Worm (Caenorhabditis elegans): ENCODE data around the gene tpan-1.

The tpan-1 gene

ce11 chrV:20778886-20779285 is 10.4 kb upstream of the tpan-1 start:
- TF ChIP-seq elt-3 (tag; optimal IDR thresholded peaks at IDR 0.05) (no peak), nhr-28 (tag; optimal IDR thresholded peaks at IDR 0.05) (no peak), elt-1 (tag; optimal IDR thresholded peaks at IDR 0.05; ENCODE audit: borderline replicate concordance, insufficient read depth) (peak; percentile 15), tbx-8 (GFP tag; optimal IDR thresholded peaks at IDR 0.05) (no peak)

DNA sequence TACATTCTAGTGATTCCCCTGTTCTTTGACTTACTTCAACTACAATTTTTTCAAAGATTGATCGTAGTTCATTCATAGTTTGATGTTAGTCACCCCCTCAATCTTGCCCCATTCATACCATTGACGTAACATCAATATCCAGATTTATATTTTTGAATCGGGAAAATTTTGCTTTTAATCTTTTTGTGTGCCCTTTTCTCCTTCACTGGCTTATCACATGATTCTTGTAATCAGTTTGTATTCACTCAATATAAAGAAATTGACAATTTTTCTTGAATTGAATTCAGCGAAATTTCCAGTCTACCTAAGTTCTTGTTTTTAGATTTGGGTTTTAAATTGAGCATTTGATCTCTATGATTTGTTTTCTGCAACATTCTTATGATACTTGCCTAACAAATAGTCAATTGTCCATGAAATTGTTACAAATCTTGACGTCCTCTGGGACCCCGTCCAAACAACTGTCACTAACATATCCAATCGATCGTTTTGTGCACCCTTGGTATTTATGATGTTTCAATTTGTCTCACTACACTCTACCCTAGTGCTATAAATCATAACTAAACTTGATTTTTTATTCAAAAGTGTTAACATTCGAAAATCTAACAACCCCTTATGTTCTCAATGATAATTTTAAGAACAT is 9.5 kb upstream of the tpan-1 start:
- no peak for TF ChIP-seq pha-4 (tag; optimal IDR thresholded peaks at IDR 0.05)
- TF ChIP-seq cnd-1 (tag; optimal IDR thresholded peaks at IDR 0.05) = no peak
- TF ChIP-seq unc-120 (tag; optimal IDR thresholded peaks at IDR 0.05; ENCODE audit: poor library complexity, severe bottlenecking) = no peak
- TF ChIP-seq ces-1 (GFP tag; optimal IDR thresholded peaks at IDR 0.05) = no peak
- peak; percentile 54 for TF ChIP-seq unc-62 (GFP tag; optimal IDR thresholded peaks at IDR 0.05)
- no peak for TF ChIP-seq tbx-8 (GFP tag; optimal IDR thresholded peaks at IDR 0.05)
- TF ChIP-seq zip-8 (tag; optimal IDR thresholded peaks at IDR 0.05) = no peak
- no peak for TF ChIP-seq mls-2 (tag; optimal IDR thresholded peaks at IDR 0.05)
- peak; percentile 82 for TF ChIP-seq hlh-1 (tag; optimal IDR thresholded peaks at IDR 0.05)

- TF ChIP-seq lin-13 (tag; optimal IDR thresholded peaks at IDR 0.05) (no peak), sptf-1 (tag; optimal IDR thresholded peaks at IDR 0.05) (no peak), blmp-1 (tag; optimal IDR thresholded peaks at IDR 0.05) (no peak), drap-1 (GFP tag; optimal IDR thresholded peaks at IDR 0.05) (no peak), lin-32 (GFP tag; optimal IDR thresholded peaks at IDR 0.05) (no peak), nhr-12 (tag; optimal IDR thresholded peaks at IDR 0.05) (no peak), zip-8 (tag; optimal IDR thresholded peaks at IDR 0.05) (no peak), flh-1 (GFP tag; optimal IDR thresholded peaks at IDR 0.05) (no peak), elt-3 (tag; optimal IDR thresholded peaks at IDR 0.05) (no peak), mls-2 (tag; optimal IDR thresholded peaks at IDR 0.05) (no peak), pha-4 (tag; optimal IDR thresholded peaks at IDR 0.05) (no peak), ceh-83 (GFP tag; optimal IDR thresholded peaks at IDR 0.05) (no peak), nhr-2 (tag; optimal IDR thresholded peaks at IDR 0.05) (no peak), ces-1 (GFP tag; optimal IDR thresholded peaks at IDR 0.05) (no peak), ceh-43 (GFP tag; optimal IDR thresholded peaks at IDR 0.05) (no peak)
Observed at ce11 chrV:20780400-20780799, 8.9 kb upstream of the tpan-1 start, which contains the start of gene hif-1. TSS of gene hif-1 (plus strand) at chrV:20780407.

ce11 chrV:20781346-20781952 is 7.9 kb upstream of the tpan-1 start:
- TF ChIP-seq M03D4.4 (tag; optimal IDR thresholded peaks at IDR 0.05) (no peak), elt-1 (tag; optimal IDR thresholded peaks at IDR 0.05; ENCODE audit: borderline replicate concordance, insufficient read depth) (no peak)

DNA sequence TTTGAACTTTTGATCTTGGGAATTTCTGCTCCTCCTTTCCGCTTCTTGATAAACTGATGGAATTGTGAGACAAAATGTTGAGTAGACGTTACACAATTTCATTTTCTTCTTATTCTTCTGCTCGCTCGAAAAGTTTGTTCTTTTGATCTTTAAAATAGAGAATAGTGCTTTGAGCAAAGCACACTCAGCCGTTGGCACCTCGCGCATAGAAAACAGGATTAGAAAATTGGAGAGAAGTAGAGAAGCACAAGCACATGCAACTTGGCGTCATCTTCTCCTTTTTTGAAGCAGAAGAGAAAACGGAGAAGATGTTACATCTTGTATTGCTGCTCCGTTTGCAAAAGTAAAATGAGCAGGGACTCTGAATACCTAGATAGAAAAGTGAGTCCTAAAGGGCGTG is 7.1 kb upstream of the tpan-1 start:
- TF ChIP-seq unc-62 (GFP tag; optimal IDR thresholded peaks at IDR 0.05) (peak; percentile 30), ces-1 (GFP tag; optimal IDR thresholded peaks at IDR 0.05) (peak; percentile 96), mep-1 (tag; optimal IDR thresholded peaks at IDR 0.05) (peak; percentile 33), bed-3 (GFP tag; optimal IDR thresholded peaks at IDR 0.05) (no peak)

DNA sequence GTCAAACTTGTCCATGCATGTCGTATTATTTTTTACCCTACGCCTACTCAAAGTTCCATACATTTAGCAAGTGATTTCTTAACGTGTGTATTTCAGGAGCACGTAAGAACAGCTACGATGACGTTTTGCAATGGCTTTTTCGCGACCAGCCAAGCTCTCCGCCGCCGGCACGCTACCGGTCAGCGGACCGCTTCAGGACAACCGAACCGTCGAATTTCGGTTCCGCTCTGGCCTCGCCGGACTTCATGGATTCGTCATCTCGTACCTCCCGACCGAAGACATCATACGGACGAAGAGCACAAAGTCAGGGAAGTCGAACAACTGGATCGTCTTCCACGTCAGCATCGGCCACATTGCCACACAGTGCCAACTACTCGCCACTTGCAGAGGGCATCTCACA is 5.7 kb upstream of the tpan-1 start:
- no peak for TF ChIP-seq ceh-39 (tag; optimal IDR thresholded peaks at IDR 0.05)
- no peak for TF ChIP-seq mep-1 (tag; optimal IDR thresholded peaks at IDR 0.05)
- TF ChIP-seq nhr-12 (tag; optimal IDR thresholded peaks at IDR 0.05) = no peak
- no peak for TF ChIP-seq lsy-2 (tag; optimal IDR thresholded peaks at IDR 0.05)
